Worm (Caenorhabditis elegans) whole organism, L1 larva: Measurements from ENCODE around the gene srd-69.

Experiments used
- ceh-8 ChIP-seq: fragments of 200-800 bp; sonication (Bioruptor generic); optimal IDR thresholded peaks from 2 replicates; lab custom pipeline; 2018; ENCODE audit warnings: mild to moderate bottlenecking, missing genetic modification characterization, moderate library complexity, missing compliant biosample characterization
- elt-2 ChIP-seq: sonication (generic microtip); optimal IDR thresholded peaks from 2 replicates; lab custom pipeline; 2016; ENCODE audit warnings: missing genetic modification characterization, mild to moderate bottlenecking, inconsistent platforms, missing compliant biosample characterization, missing genetic modification reagents
- ets-5 ChIP-seq: fragments of 200-800 bp; sonication (Bioruptor generic); IDR thresholded peaks from 2 replicates; pipeline ENCODE4 v1.3.6; 2022; ENCODE audit warnings: missing genetic modification characterization, missing compliant biosample characterization
- fkh-10 ChIP-seq: sonication (generic microtip); optimal IDR thresholded peaks from 2 replicates; lab custom pipeline; 2017; ENCODE audit warnings: missing biosample characterization, missing genetic modification reagents, missing genetic modification characterization
- grh-1 ChIP-seq: fragments of 200-800 bp; sonication (Bioruptor generic); IDR thresholded peaks from 2 replicates; pipeline ENCODE4 v1.3.6; 2022; ENCODE audit warnings: missing genetic modification reagents, missing genetic modification characterization, missing compliant biosample characterization
- pqm-1 ChIP-seq: sonication (generic microtip); optimal IDR thresholded peaks from 3 replicates; lab custom pipeline; 2017; ENCODE audit warnings: missing biosample characterization, missing genetic modification characterization
- unc-62 ChIP-seq: fragments of 150-350 bp; optimal IDR thresholded peaks from 2 replicates; lab custom pipeline; 2014; ENCODE audit warnings: missing biosample characterization, missing genetic modification reagents, missing genetic modification characterization

DNA sequence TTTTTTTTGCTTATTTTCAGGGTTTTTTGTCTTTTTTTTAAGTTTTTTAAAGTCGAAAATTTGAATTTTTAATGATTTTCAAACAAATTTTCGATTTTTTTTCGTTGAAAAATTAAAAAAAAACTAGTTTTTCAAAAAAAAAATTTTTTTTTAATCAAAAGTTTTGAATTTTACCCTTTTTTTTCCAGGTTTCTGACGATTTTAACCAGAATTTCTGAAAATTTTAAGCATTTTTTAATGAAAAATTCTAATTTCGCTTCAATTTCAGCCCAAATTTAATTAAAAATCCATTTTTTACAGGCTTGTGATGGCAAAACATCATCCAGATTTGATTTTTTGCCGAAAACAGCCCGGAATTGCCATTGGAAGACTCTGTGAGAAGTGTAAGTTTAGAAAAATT is 19.5 kb upstream of the srd-69 start, which contains the start of gene phf-5:
- TF ChIP-seq pqm-1 (tag; lab: Kevin White, UChicago) (no peak), grh-1 (GFP tag; lab: Robert Waterston, UW) (no peak), fkh-10 (GFP tag; lab: Kevin White, UChicago) (no peak), ceh-8 (GFP tag; lab: Kevin White, UChicago) (no peak), unc-62 (no peak), elt-2 (tag; lab: Kevin White, UChicago) (no peak), ets-5 (GFP tag; lab: Robert Waterston, UW) (no peak)
